Fruit fly (Drosophila melanogaster) S2 (cell line): ENCODE data around the gene CG6602.

Source experiments
- CG8478 ChIP-seq: fragments of >200 bp; optimal IDR thresholded peaks from 2 replicates; lab custom pipeline; 2018
- CTCF ChIP-seq, 2 experiments: fragments of >200 bp; optimal IDR thresholded peaks; 2 replicates each; lab custom pipeline; 2018

DNA sequence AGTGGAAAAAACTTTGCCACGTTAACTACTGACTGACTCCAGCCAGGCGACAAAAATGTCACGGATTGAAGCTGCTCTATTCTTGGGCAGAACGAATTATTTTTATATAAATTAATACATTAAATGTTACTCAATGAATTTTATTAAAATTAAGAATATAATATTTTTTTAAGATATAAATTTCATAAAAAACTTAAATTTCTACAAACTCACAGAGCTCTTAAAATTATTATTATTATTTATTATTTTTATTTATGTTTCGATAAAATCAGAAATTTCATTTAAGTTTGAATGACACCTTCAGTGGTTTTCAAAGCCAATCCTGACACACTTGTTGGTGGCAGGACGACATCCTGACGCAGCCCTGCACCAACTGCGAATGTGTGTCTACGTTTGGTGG lies 13.2 kb downstream of the CG6602 start:
- TF ChIP-seq CTCF (optimal IDR thresholded peaks at IDR 0.05; lab: Kevin White, UChicago) = no peak
- TF ChIP-seq CG8478 = no peak
